Worm (Caenorhabditis elegans) whole organism, L4 larva: ENCODE results near the gene acr-16.

Experiments
- F10B5.3 ChIP-seq: sonication (generic microtip); optimal IDR thresholded peaks from 2 replicates; lab custom pipeline; 2016; ENCODE audit warnings: mild to moderate bottlenecking, missing genetic modification characterization, missing compliant biosample characterization
- F49E8.2 ChIP-seq: sonication (generic microtip); optimal IDR thresholded peaks from 2 replicates; lab custom pipeline; 2016; ENCODE audit warnings: missing compliant biosample characterization, mild to moderate bottlenecking, missing genetic modification characterization, borderline replicate concordance
- Y48G9A.11 ChIP-seq: fragments of 200-800 bp; sonication (Bioruptor generic); IDR thresholded peaks from 2 replicates; pipeline ENCODE4 v1.3.6; 2022; ENCODE audit warnings: missing genetic modification reagents, missing genetic modification characterization, missing compliant biosample characterization
- ZK337.2 ChIP-seq: fragments of 200-800 bp; sonication (Bioruptor generic); IDR thresholded peaks from 2 replicates; pipeline ENCODE4 v1.3.6; 2022; ENCODE audit warnings: missing genetic modification reagents, missing genetic modification characterization, missing compliant biosample characterization
- aha-1 ChIP-seq: fragments of 150-350 bp; peaks from one replicate; lab custom pipeline; 2014; ENCODE audit warnings: missing biosample characterization, missing genetic modification characterization
- aly-2 ChIP-seq: sonication (generic microtip); optimal IDR thresholded peaks from 2 replicates; lab custom pipeline; 2018; ENCODE audit warnings: missing biosample characterization, missing genetic modification characterization
- arid-1 ChIP-seq: fragments of 200-800 bp; sonication (Bioruptor generic); conservative IDR thresholded peaks from 2 replicates; pipeline ENCODE4 v1.3.6; 2022; ENCODE audit warnings: missing genetic modification reagents, missing genetic modification characterization, missing compliant biosample characterization
- ctbp-1 ChIP-seq: fragments of 200-800 bp; sonication (Bioruptor generic); IDR thresholded peaks from 2 replicates; pipeline ENCODE4 v1.3.6; 2022; ENCODE audit warnings: missing genetic modification reagents, missing genetic modification characterization, missing compliant biosample characterization
- daf-16 ChIP-seq, 3 experiments: sonication (generic microtip); optimal IDR thresholded peaks; 2 replicates each; lab custom pipeline; 2016 to 2017; ENCODE audit warnings: missing genetic modification characterization in 3 of 3, missing genetic modification reagents in 3 of 3, mild to moderate bottlenecking in 2 of 3, missing compliant biosample characterization in 2 of 3, missing biosample characterization in 1 of 3, moderate library complexity in 1 of 3
- dmd-6 ChIP-seq: fragments of 200-800 bp; sonication (Bioruptor generic); IDR thresholded peaks from 2 replicates; pipeline ENCODE4 v1.3.6; 2022; ENCODE audit warnings: missing genetic modification reagents, missing genetic modification characterization, missing compliant biosample characterization
- dmd-8 ChIP-seq: fragments of 200-800 bp; sonication (Bioruptor generic); IDR thresholded peaks from 2 replicates; pipeline ENCODE4 v1.3.6; 2022; ENCODE audit warnings: missing genetic modification characterization, missing compliant biosample characterization
- duxl-1 ChIP-seq: sonication (generic microtip); optimal IDR thresholded peaks from 2 replicates; lab custom pipeline; 2016; ENCODE audit warnings: mild to moderate bottlenecking, missing genetic modification characterization, moderate library complexity, missing compliant biosample characterization; ENCODE audit not compliant: poor library complexity
- dve-1 ChIP-seq: sonication (generic microtip); optimal IDR thresholded peaks from 2 replicates; lab custom pipeline; 2017; ENCODE audit warnings: antibody characterized with exemption, mild to moderate bottlenecking, missing genetic modification characterization, missing compliant biosample characterization; ENCODE audit not compliant: insufficient read depth
- egl-27 ChIP-seq: sonication (generic microtip); optimal IDR thresholded peaks from 3 replicates; lab custom pipeline; 2017; ENCODE audit warnings: missing biosample characterization, missing genetic modification reagents, missing genetic modification characterization
- fos-1 ChIP-seq: fragments of 150-350 bp; optimal IDR thresholded peaks from 2 replicates; lab custom pipeline; 2014; ENCODE audit warnings: missing biosample characterization, missing genetic modification characterization
- hif-1 ChIP-seq, 2 experiments: sonication (generic microtip); optimal IDR thresholded peaks; 2 replicates each; lab custom pipeline; 2016 to 2017; ENCODE audit warnings: missing compliant biosample characterization in 2 of 2, missing genetic modification characterization in 2 of 2, missing genetic modification reagents in 2 of 2, missing genotype in 2 of 2, mild to moderate bottlenecking in 1 of 2
- hlh-11 ChIP-seq: fragments of 200-800 bp; sonication (Bioruptor generic); optimal IDR thresholded peaks from 2 replicates; lab custom pipeline; 2018; ENCODE audit warnings: mild to moderate bottlenecking, missing genetic modification characterization, missing compliant biosample characterization
- hlh-30 ChIP-seq: sonication (generic microtip); optimal IDR thresholded peaks from 2 replicates; lab custom pipeline; 2017; ENCODE audit warnings: antibody characterized with exemption, mild to moderate bottlenecking, missing genetic modification characterization, missing compliant biosample characterization; ENCODE audit not compliant: insufficient read depth
- hmg-1.1 ChIP-seq: fragments of 200-800 bp; sonication (Bioruptor generic); IDR thresholded peaks from 2 replicates; pipeline ENCODE4 v1.3.6; 2022; ENCODE audit warnings: missing genetic modification reagents, missing genetic modification characterization, missing compliant biosample characterization
- lim-7 ChIP-seq: fragments of 200-800 bp; sonication (Bioruptor generic); IDR thresholded peaks from 2 replicates; pipeline ENCODE4 v1.3.6; 2022; ENCODE audit warnings: missing genetic modification characterization, missing compliant biosample characterization
- madf-5 ChIP-seq, 2 experiments: fragments of 200-800 bp; sonication (Bioruptor generic); IDR thresholded peaks; 2 replicates each; pipeline ENCODE4 v1.3.6; 2022; ENCODE audit warnings: missing compliant biosample characterization in 2 of 2, missing genetic modification characterization in 2 of 2
- mdl-1 ChIP-seq, 2 experiments: fragments of 150-350 bp in 1 of 2; sonication (generic microtip) in 1 of 2; optimal IDR thresholded peaks; 2 replicates each; lab custom pipeline; 2014 to 2017; ENCODE audit warnings: missing biosample characterization in 2 of 2, missing genetic modification characterization in 2 of 2
- mdt-29 ChIP-seq: fragments of 200-800 bp; sonication (Bioruptor generic); IDR thresholded peaks from 2 replicates; pipeline ENCODE4 v1.3.6; 2022; ENCODE audit warnings: missing genetic modification reagents, missing genetic modification characterization, missing compliant biosample characterization
- mxl-3 ChIP-seq: fragments of 200-800 bp; sonication (Bioruptor generic); optimal IDR thresholded peaks from 2 replicates; lab custom pipeline; 2018; ENCODE audit warnings: mild to moderate bottlenecking, missing genetic modification characterization, missing compliant biosample characterization
- nhr-25 ChIP-seq: sonication (generic microtip); optimal IDR thresholded peaks from 2 replicates; lab custom pipeline; 2017; ENCODE audit warnings: missing genetic modification characterization, mild to moderate bottlenecking, missing compliant biosample characterization, antibody characterized with exemption, moderate library complexity, borderline replicate concordance; ENCODE audit not compliant: insufficient read depth
- nhr-28 ChIP-seq: fragments of 150-350 bp; optimal IDR thresholded peaks from 2 replicates; lab custom pipeline; 2014; ENCODE audit warnings: missing biosample characterization, missing genetic modification characterization
- nhr-41 ChIP-seq: fragments of 200-800 bp; sonication (Bioruptor generic); IDR thresholded peaks from 2 replicates; pipeline ENCODE4 v1.3.6; 2022; ENCODE audit warnings: missing genetic modification reagents, missing genetic modification characterization, missing compliant biosample characterization
- nhr-77 ChIP-seq: fragments of 150-350 bp; optimal IDR thresholded peaks from 2 replicates; lab custom pipeline; 2014; ENCODE audit warnings: missing biosample characterization, missing genetic modification characterization
- pqm-1 ChIP-seq: sonication (generic microtip); optimal IDR thresholded peaks from 2 replicates; lab custom pipeline; 2017; ENCODE audit warnings: missing biosample characterization, missing genetic modification characterization
- set-16 ChIP-seq: fragments of 200-800 bp; sonication (Bioruptor generic); IDR thresholded peaks from 2 replicates; pipeline ENCODE4 v1.3.6; 2022; ENCODE audit warnings: missing genetic modification reagents, missing genetic modification characterization, missing compliant biosample characterization
- unc-62 ChIP-seq, 3 experiments: fragments of 150-350 bp in 1 of 3; sonication (generic microtip); optimal IDR thresholded peaks in 2 of 3; peaks in 1 of 3; 1 replicate in 1 of 3; 2 replicates in 2 of 3; lab custom pipeline; 2014 to 2017; ENCODE audit warnings: missing biosample characterization in 3 of 3, missing genetic modification characterization in 3 of 3, missing genetic modification reagents in 3 of 3, missing genotype in 1 of 3
- zfp-2 ChIP-seq: sonication (generic microtip); optimal IDR thresholded peaks from 2 replicates; lab custom pipeline; 2016; ENCODE audit warnings: mild to moderate bottlenecking, missing genetic modification characterization, missing compliant biosample characterization
- ztf-11 ChIP-seq: fragments of 150-350 bp; optimal IDR thresholded peaks from 2 replicates; lab custom pipeline; 2014; ENCODE audit warnings: missing biosample characterization, missing genetic modification characterization

acr-16 gene

DNA sequence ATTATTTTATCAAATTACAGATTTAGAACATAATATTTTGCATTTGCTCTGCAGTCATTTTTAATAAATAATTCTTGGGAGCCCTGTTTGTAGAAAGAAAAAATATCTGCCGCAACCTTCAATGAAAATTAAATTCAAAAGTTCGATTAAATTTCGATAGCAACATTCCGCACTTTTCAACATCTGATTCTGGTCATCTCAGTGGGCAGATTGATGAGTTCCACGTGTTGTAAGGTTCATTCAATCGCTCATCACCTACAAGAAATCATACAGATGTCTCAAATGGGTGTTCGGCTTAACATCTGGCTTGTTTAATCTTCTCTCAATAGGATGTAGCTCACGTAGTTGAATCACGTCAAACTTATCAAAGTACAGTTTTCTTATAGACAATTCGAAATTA lies 38.9 kb downstream of the acr-16 start (continued):
- TF ChIP-seq aly-2: no peak
- no peak for TF ChIP-seq nhr-41
- no peak for TF ChIP-seq egl-27 (tag; lab: Kevin White, UChicago)

DNA sequence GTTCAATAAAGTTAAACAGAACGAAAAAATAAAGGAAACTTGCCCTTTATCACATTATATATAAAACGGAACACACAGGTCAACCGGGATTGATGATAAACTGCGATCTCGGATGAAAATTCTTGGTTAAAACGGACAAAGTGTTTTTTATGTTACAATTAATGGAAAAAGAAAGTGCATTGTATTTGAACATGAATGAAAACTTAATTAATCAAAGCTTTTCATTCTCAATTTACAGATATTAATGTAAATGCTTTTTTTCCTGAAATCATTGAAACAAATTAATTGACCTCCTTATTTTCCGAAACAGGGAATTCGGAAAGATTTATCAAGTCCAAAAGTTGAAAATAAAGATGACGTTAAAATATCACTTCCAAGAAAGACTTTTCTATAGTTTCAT lies 40.4 kb downstream of the acr-16 start, which contains the start of gene F41E6.8:
Gene F41E6.8, minus strand, starts transcription at position 101 of the 400 bp plus-strand sequence.
- TF ChIP-seq egl-27 (tag; lab: Kevin White, UChicago) (no peak), hmg-1.1 (GFP tag; lab: Robert Waterston, UW) (no peak), F10B5.3 (tag; lab: Kevin White, UChicago) (no peak), dmd-8 (GFP tag; lab: Robert Waterston, UW) (no peak), unc-62 (GFP tag; optimal IDR thresholded peaks at IDR 0.05 in 1 of 2; lab: Kevin White, UChicago) (no peak), unc-62 (tag; optimal IDR thresholded peaks at IDR 0.05; lab: Kevin White, UChicago) (no peak), nhr-25 (tag; lab: Kevin White, UChicago) (no peak), mdt-29 (GFP tag; lab: Robert Waterston, UW) (no peak), ztf-11 (tag; lab: Kevin White, UChicago) (no peak), nhr-77 (tag; lab: Kevin White, UChicago) (no peak), lim-7 (GFP tag; lab: Robert Waterston, UW) (no peak), madf-5 (GFP tag; IDR thresholded peaks at IDR 0.05; lab: Robert Waterston, UW) (no peak)

DNA sequence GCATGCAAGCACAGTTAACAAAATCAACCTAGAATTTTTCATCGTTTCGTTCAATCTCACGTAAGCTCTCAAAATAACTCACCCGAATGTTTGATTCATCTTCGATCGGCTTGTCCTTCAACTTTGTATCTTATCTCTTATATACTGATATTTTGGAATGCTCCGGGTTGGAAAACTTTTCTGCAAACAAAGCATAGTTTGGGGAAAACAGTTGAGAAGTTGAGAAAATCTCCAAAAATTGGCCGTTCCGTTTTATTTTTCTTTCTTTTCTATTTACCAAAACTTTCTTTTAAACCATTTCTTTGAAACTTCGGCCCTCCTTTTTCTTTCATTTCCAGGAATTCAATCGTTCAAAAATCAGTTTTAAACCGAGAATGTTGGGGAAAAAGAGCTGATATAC lies 41.6 kb downstream of the acr-16 start, which contains the start of gene F41E6.15:
Gene F41E6.15, minus strand, starts transcription at position 101 of the 400 bp plus-strand sequence.
- TF ChIP-seq set-16 (GFP tag; lab: Robert Waterston, UW) (no peak), Y48G9A.11 (GFP tag; lab: Robert Waterston, UW) (no peak), duxl-1 (tag; lab: Kevin White, UChicago) (no peak), pqm-1 (tag; lab: Kevin White, UChicago) (no peak), ZK337.2 (GFP tag; lab: Robert Waterston, UW) (no peak), ctbp-1 (GFP tag; lab: Robert Waterston, UW) (no peak), F49E8.2 (no peak), aha-1 (peak; percentile 4)
- TF ChIP-seq, all 104 proteins: peak for 1

- peak; percentile 73 for TF ChIP-seq dve-1 (tag; lab: Kevin White, UChicago)
- peak in 1 of 2 experiments; percentile 79 for TF ChIP-seq mdl-1 (tag; optimal IDR thresholded peaks at IDR 0.05; lab: Kevin White, UChicago)
- no peak for TF ChIP-seq Y48G9A.11 (GFP tag; lab: Robert Waterston, UW)
- peak; percentile 48 for TF ChIP-seq hlh-30 (tag; lab: Kevin White, UChicago)
- TF ChIP-seq zfp-2 (tag; lab: Kevin White, UChicago): no peak
- TF ChIP-seq hlh-11 (tag; lab: Kevin White, UChicago): peak; percentile 66
- peak in 1 of 2 experiments; percentile 18 for TF ChIP-seq hif-1 (tag; optimal IDR thresholded peaks at IDR 0.05; lab: Kevin White, UChicago)
- TF ChIP-seq pqm-1 (tag; lab: Kevin White, UChicago): peak; percentile 54
- no peak for TF ChIP-seq arid-1
- peak; percentile 63 for TF ChIP-seq mxl-3 (GFP tag; lab: Kevin White, UChicago)
- peak; percentile 59 for TF ChIP-seq nhr-77 (tag; lab: Kevin White, UChicago)
- TF ChIP-seq nhr-28 (tag; lab: Kevin White, UChicago): peak; percentile 74
- TF ChIP-seq dmd-6 (GFP tag; lab: Robert Waterston, UW): peak; percentile 65
- TF ChIP-seq daf-16 (GFP tag; optimal IDR thresholded peaks at IDR 0.05; lab: Kevin White, UChicago): no peak
- TF ChIP-seq daf-16 (tag; optimal IDR thresholded peaks at IDR 0.05; lab: Kevin White, UChicago): peak; percentile 90
- TF ChIP-seq fos-1 (tag; lab: Kevin White, UChicago): no peak
Measured at ce11 chrV:8603272-8603671, 42.3 kb downstream of the acr-16 start, which contains the start of gene F41E6.5. F41E6.5 (plus strand) TSS chrV:8603480.
